Fruit fly (Drosophila melanogaster): ENCODE data around the gene CG43139.

DNA sequence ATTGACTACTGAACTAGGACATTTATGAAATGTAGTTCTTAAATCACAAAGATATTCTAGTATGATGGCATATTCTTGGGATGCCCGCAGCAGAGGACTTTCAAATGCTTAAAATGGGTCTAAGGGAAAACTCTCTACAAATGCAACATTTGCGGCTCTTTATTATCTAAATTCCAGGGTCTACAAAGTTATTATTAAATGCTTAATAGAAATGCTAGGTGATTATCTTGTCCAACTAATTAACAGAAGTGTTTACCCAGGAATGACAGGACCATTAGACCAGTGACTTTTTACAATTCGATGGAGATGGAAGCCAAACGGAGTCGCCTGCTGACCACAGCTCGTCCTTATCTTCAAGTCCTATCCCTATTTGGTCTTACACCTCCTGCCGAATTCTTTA is 42.3 kb upstream of the CG43139 start, which contains the start of gene Gr98c:
- TF ChIP-seq rn (GFP tag; IDR thresholded peaks at IDR 0.05) (no peak), CG8301 (tag; optimal IDR thresholded peaks at IDR 0.05) (no peak), EcR (GFP tag; optimal IDR thresholded peaks at IDR 0.05) (no peak), fd96Ca (GFP tag; IDR thresholded peaks at IDR 0.05) (no peak), CG10348 (GFP tag; IDR thresholded peaks at IDR 0.05) (no peak), CG4496 (GFP tag; IDR thresholded peaks at IDR 0.05) (no peak), CG8159 (tag; optimal IDR thresholded peaks at IDR 0.05) (no peak), CG12605 (GFP tag; IDR thresholded peaks at IDR 0.05) (no peak), CG32121 (GFP tag; IDR thresholded peaks at IDR 0.05) (no peak), CG34367 (tag; optimal IDR thresholded peaks at IDR 0.05) (no peak), Ets98B (GFP tag; IDR thresholded peaks at IDR 0.05) (no peak), CG9948 (tag; optimal IDR thresholded peaks at IDR 0.05) (no peak), gl (tag; optimal IDR thresholded peaks at IDR 0.05) (no peak), D1 (tag; optimal IDR thresholded peaks at IDR 0.05) (no peak)
